Fruit fly (Drosophila melanogaster): ENCODE results near the gene Vti1a.

Gene Vti1a

DNA sequence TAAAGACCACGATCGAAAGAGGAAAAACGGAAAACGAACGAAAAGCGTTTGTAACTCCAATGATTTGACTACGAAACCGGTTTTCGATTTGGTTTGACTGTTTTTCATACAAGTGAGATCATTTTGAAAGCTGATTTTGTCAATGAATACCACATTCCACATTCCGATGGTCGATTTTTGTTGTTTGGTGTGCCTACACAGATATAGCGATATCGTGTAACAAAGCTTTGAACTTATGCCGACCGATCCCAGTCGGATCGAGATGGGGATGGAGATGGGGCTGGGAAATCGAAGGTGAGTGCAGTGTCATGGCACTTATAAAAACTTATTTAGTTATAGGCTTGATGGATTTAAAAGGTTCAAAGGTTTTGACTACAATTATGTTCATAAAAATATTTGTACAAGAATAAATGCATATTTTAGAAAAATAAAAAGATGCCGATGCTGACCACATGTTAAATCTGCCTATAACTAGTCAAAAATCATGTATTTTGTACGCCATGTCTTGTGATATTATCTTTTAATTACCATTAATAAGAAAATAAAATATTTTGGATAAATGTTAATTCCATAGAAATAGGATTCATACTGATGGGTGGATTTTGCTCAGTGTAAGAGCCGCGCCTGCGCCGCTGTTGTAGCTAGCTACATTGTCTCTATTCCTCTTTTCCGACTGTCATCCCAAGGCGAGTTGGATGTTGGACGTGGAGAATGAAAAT lies 50.4 kb downstream of the Vti1a start:
- peak; percentile 18 for TF ChIP-seq sv (GFP tag; optimal IDR thresholded peaks at IDR 0.05)
- TF ChIP-seq psq (GFP tag; optimal IDR thresholded peaks at IDR 0.05) = no peak
- TF ChIP-seq CG32264 (GFP tag; optimal IDR thresholded peaks at IDR 0.05) = no peak
